Fruit fly (Drosophila melanogaster) whole organism, embryonic: Measurements from ENCODE around the gene CG9328.

Experiments
- Atf6 ChIP-seq: fragments of 200-800 bp; sonication (Bioruptor generic); IDR thresholded peaks from 2 replicates; pipeline ENCODE4 v1.3.6; 2022; ENCODE audit warnings: missing biosample characterization, missing genetic modification characterization
- B-H2 ChIP-seq: fragments of 200-800 bp; sonication (Bioruptor generic); optimal IDR thresholded peaks from 2 replicates; lab custom pipeline; 2018; ENCODE audit warnings: missing biosample characterization, mild to moderate bottlenecking, missing genetic modification characterization
- CG10543 ChIP-seq: fragments of 200-800 bp; sonication (Bioruptor generic); optimal IDR thresholded peaks from 3 replicates; lab custom pipeline; 2017; ENCODE audit warnings: missing biosample characterization, mild to moderate bottlenecking, missing genetic modification characterization, moderate library complexity
- CG16813 ChIP-seq: fragments of 200-800 bp; sonication (Bioruptor generic); IDR thresholded peaks from 3 replicates; pipeline ENCODE4 v1.3.6; 2022; ENCODE audit warnings: missing biosample characterization, missing genetic modification characterization; ENCODE audit not compliant: partially characterized antibody
- CG4854 ChIP-seq: fragments of 200-800 bp; sonication (Bioruptor generic); optimal IDR thresholded peaks from 2 replicates; lab custom pipeline; 2016; ENCODE audit warnings: missing biosample characterization, missing genetic modification characterization, inconsistent platforms
- CG6254 ChIP-seq: fragments of 200-800 bp; sonication (Bioruptor generic); optimal IDR thresholded peaks from 3 replicates; lab custom pipeline; 2017; ENCODE audit warnings: mild to moderate bottlenecking, missing biosample characterization, missing genetic modification reagents, missing genetic modification characterization
- CG8478 ChIP-seq: fragments of >200 bp; optimal IDR thresholded peaks from 2 replicates; lab custom pipeline; 2018
- Chrac-16 ChIP-seq: fragments of 200-800 bp; sonication (Bioruptor generic); optimal IDR thresholded peaks from 3 replicates; lab custom pipeline; 2016; ENCODE audit warnings: missing biosample characterization, missing genetic modification characterization
- Mes4 ChIP-seq: fragments of 200-800 bp; sonication (Bioruptor generic); optimal IDR thresholded peaks from 2 replicates; lab custom pipeline; 2016; ENCODE audit warnings: missing biosample characterization, missing genetic modification characterization
- Sox102F ChIP-seq: fragments of 200-800 bp; sonication (Bioruptor generic); optimal IDR thresholded peaks from 2 replicates; lab custom pipeline; 2018; ENCODE audit warnings: missing biosample characterization, mild to moderate bottlenecking, missing genetic modification characterization, moderate library complexity
- al ChIP-seq: fragments of 200-800 bp; sonication (Bioruptor generic); IDR thresholded peaks from 2 replicates; pipeline ENCODE4 v1.3.6; 2022; ENCODE audit warnings: missing biosample characterization, missing genetic modification characterization
- ap ChIP-seq: fragments of 200-800 bp; sonication (Bioruptor generic); IDR thresholded peaks from 2 replicates; pipeline ENCODE4 v1.3.6; 2022; ENCODE audit warnings: missing biosample characterization, missing genetic modification characterization
- bab2 ChIP-seq: fragments of 200-800 bp; sonication (Bioruptor generic); optimal IDR thresholded peaks from 2 replicates; lab custom pipeline; 2016; ENCODE audit warnings: missing biosample characterization, missing genetic modification characterization

dm6 chr2L:20783908-20784307, 13.6 kb upstream of the CG9328 start:
- TF ChIP-seq bab2 (GFP tag; lab: Kevin White, UChicago) (no peak), CG10543 (GFP tag; lab: Kevin White, UChicago) (no peak), Mes4 (GFP tag; lab: Kevin White, UChicago) (no peak), Chrac-16 (GFP tag; lab: Kevin White, UChicago) (no peak), CG4854 (GFP tag; lab: Kevin White, UChicago) (no peak), al (GFP tag; lab: Robert Waterston, UW) (no peak), CG6254 (GFP tag; lab: Kevin White, UChicago) (no peak), CG16813 (GFP tag; lab: Robert Waterston, UW) (no peak), Sox102F (GFP tag; lab: Kevin White, UChicago) (no peak), ap (GFP tag; lab: Robert Waterston, UW) (no peak), B-H2 (no peak), CG8478 (no peak), Atf6 (GFP tag; lab: Robert Waterston, UW) (no peak)
